Worm (Caenorhabditis elegans): ENCODE data around the gene srv-31.

Gene srv-31

ce11 chrIV:6239993-6240392 is 31.8 kb downstream of the srv-31 start, which contains the start of gene F58F9.9:
F58F9.9 (plus strand) TSS chrIV:6240293.
- TF ChIP-seq odd-2 (tag; optimal IDR thresholded peaks at IDR 0.05) (no peak), sox-2 (GFP tag; IDR thresholded peaks at IDR 0.05) (no peak), lin-11 (tag; optimal IDR thresholded peaks at IDR 0.05) (no peak), ceh-45 (GFP tag; IDR thresholded peaks at IDR 0.05) (no peak), tbx-7 (tag; optimal IDR thresholded peaks at IDR 0.05) (no peak), pros-1 (tag; optimal IDR thresholded peaks at IDR 0.05) (no peak), hlh-6 (tag; optimal IDR thresholded peaks at IDR 0.05) (no peak), ceh-24 (tag; optimal IDR thresholded peaks at IDR 0.05) (no peak), hlh-30 (tag; optimal IDR thresholded peaks at IDR 0.05; ENCODE audit: insufficient read depth) (no peak), fkh-6 (tag; optimal IDR thresholded peaks at IDR 0.05) (no peak), pag-3 (tag; optimal IDR thresholded peaks at IDR 0.05; ENCODE audit: borderline replicate concordance) (no peak)

- no peak for TF ChIP-seq pat-9 (tag; optimal IDR thresholded peaks at IDR 0.05)
- no peak for TF ChIP-seq ceh-34 (tag; optimal IDR thresholded peaks at IDR 0.05)
- no peak for TF ChIP-seq pros-1 (tag; optimal IDR thresholded peaks at IDR 0.05)
- TF ChIP-seq ref-2 (tag; optimal IDR thresholded peaks at IDR 0.05), result no peak
- no peak for TF ChIP-seq odd-2 (tag; optimal IDR thresholded peaks at IDR 0.05)
These were observed 34.2 kb downstream of the srv-31 start, which contains the start of the genes F58F9.6 and F58F9.8 for ce11 chrIV:6237508-6238227. F58F9.6 (minus strand) TSS chrIV:6237608. F58F9.8 (plus strand) TSS chrIV:6238177.

ce11 chrIV:6232769-6233290 is 39.0 kb downstream of the srv-31 start, which contains the start of gene F58F9.3:
F58F9.3 (plus strand) TSS chrIV:6233240.
- no peak for TF ChIP-seq sox-2 (GFP tag; IDR thresholded peaks at IDR 0.05)
- TF ChIP-seq npax-4 (tag; optimal IDR thresholded peaks at IDR 0.05), result no peak
- TF ChIP-seq ceh-19 (GFP tag; optimal IDR thresholded peaks at IDR 0.05), result no peak
- no peak for TF ChIP-seq pax-1 (tag; optimal IDR thresholded peaks at IDR 0.05)
- no peak for TF ChIP-seq zip-5 (tag; optimal IDR thresholded peaks at IDR 0.05)
- no peak for TF ChIP-seq che-1 (tag; optimal IDR thresholded peaks at IDR 0.05)
- TF ChIP-seq dve-1 (tag; optimal IDR thresholded peaks at IDR 0.05), result no peak
- TF ChIP-seq syd-9 (tag; optimal IDR thresholded peaks at IDR 0.05), result no peak
- TF ChIP-seq ceh-9 (tag; optimal IDR thresholded peaks at IDR 0.05), result no peak
- TF ChIP-seq nhr-232 (tag; optimal IDR thresholded peaks at IDR 0.05), result no peak
- no peak for TF ChIP-seq odd-2 (tag; optimal IDR thresholded peaks at IDR 0.05)
- no peak for TF ChIP-seq hlh-15 (tag; optimal IDR thresholded peaks at IDR 0.05)
- no peak for TF ChIP-seq nfya-1 (tag; optimal IDR thresholded peaks at IDR 0.05)
- TF ChIP-seq hlh-13 (GFP tag; optimal IDR thresholded peaks at IDR 0.05), result no peak
- no peak for TF ChIP-seq unc-86 (tag; optimal IDR thresholded peaks at IDR 0.05)
- no peak for TF ChIP-seq F13H6.1 (tag; optimal IDR thresholded peaks at IDR 0.05)
- TF ChIP-seq hlh-6 (tag; optimal IDR thresholded peaks at IDR 0.05), result no peak
- TF ChIP-seq hlh-30 (tag; optimal IDR thresholded peaks at IDR 0.05; ENCODE audit: insufficient read depth), result no peak

ce11 chrIV:6230560-6231073 is 41.2 kb downstream of the srv-31 start, which contains the start of gene F58F9.4:
F58F9.4 (plus strand) TSS chrIV:6231023.
- no peak for TF ChIP-seq hlh-30 (tag; optimal IDR thresholded peaks at IDR 0.05; ENCODE audit: insufficient read depth)
- TF ChIP-seq hlh-15 (tag; optimal IDR thresholded peaks at IDR 0.05), result no peak

DNA sequence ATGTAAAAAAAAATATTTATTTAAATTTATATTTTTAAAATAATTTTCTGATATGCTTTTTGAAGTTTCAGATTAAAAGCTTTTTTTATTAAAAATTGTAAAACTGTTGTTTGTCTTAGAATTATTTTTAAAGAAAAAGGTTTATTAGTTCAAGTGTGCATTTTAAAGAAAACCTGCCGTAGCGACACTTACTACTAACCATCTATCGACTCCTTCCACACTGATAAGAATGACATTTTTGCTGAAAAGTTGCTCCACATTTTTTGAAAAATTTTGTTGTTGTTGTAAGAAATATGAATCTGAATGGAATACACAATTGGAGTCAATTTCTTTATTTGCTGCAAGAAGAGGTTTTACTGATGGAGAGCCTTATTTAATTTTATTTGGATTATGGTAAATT is 43.8 kb downstream of the srv-31 start, which contains the start of gene C49A9.1:
TSS of gene C49A9.1 (plus strand) at position 217 of the 400 bp plus-strand sequence.
- no peak for TF ChIP-seq gmeb-2 (tag; optimal IDR thresholded peaks at IDR 0.05)
- no peak for TF ChIP-seq unc-86 (tag; optimal IDR thresholded peaks at IDR 0.05)
- no peak for TF ChIP-seq unc-3 (GFP tag; conservative IDR thresholded peaks at IDR 0.05)
- no peak for TF ChIP-seq unc-3 (tag; optimal IDR thresholded peaks at IDR 0.05)
- TF ChIP-seq eyg-1 (tag; optimal IDR thresholded peaks at IDR 0.05), result no peak
- no peak for TF ChIP-seq ceh-31 (tag; optimal IDR thresholded peaks at IDR 0.05)
- TF ChIP-seq ceh-22 (tag; optimal IDR thresholded peaks at IDR 0.05), result no peak
- no peak for TF ChIP-seq syd-9 (tag; optimal IDR thresholded peaks at IDR 0.05)
- TF ChIP-seq hlh-13 (GFP tag; optimal IDR thresholded peaks at IDR 0.05), result no peak
- TF ChIP-seq nhr-11 (tag; optimal IDR thresholded peaks at IDR 0.05), result no peak
- TF ChIP-seq ceh-48 (tag; optimal IDR thresholded peaks at IDR 0.05), result no peak
- no peak for TF ChIP-seq K02D7.2 (tag; optimal IDR thresholded peaks at IDR 0.05)
- TF ChIP-seq odd-2 (tag; optimal IDR thresholded peaks at IDR 0.05), result no peak
- no peak for TF ChIP-seq dmd-4 (tag; optimal IDR thresholded peaks at IDR 0.05; ENCODE audit: borderline replicate concordance)
- no peak for TF ChIP-seq unc-55 (GFP tag; optimal IDR thresholded peaks at IDR 0.05)
- no peak for TF ChIP-seq unc-42 (tag; optimal IDR thresholded peaks at IDR 0.05)
- TF ChIP-seq hlh-6 (tag; optimal IDR thresholded peaks at IDR 0.05), result no peak

Data from whole organism, late embryonic.